Worm (Caenorhabditis elegans) whole organism, midembryonic: ENCODE measurements around the gene dyrb-1.

ENCODE experiments used
- T22C8.4 ChIP-seq: fragments of 200-800 bp; sonication (Bioruptor generic); IDR thresholded peaks from 2 replicates; pipeline ENCODE4 v1.3.6; 2022; ENCODE audit warnings: missing genetic modification characterization, missing compliant biosample characterization
- cog-1 ChIP-seq: sonication (generic microtip); optimal IDR thresholded peaks from 2 replicates; lab custom pipeline; 2016; ENCODE audit warnings: missing genetic modification characterization, missing compliant biosample characterization
- flt-1 ChIP-seq: fragments of 200-800 bp; sonication (Bioruptor generic); IDR thresholded peaks from 2 replicates; pipeline ENCODE4 v1.3.6; 2022; ENCODE audit warnings: missing genetic modification characterization, missing compliant biosample characterization
- klf-2 ChIP-seq: fragments of 200-800 bp; sonication (Bioruptor generic); conservative IDR thresholded peaks from 2 replicates; pipeline ENCODE4 v1.3.6; 2022; ENCODE audit warnings: missing genetic modification reagents, missing genetic modification characterization, missing compliant biosample characterization
- med-1 ChIP-seq: sonication (generic microtip); optimal IDR thresholded peaks from 2 replicates; lab custom pipeline; 2017; ENCODE audit warnings: missing genetic modification characterization, mild to moderate bottlenecking, missing compliant biosample characterization, antibody characterized with exemption, missing genetic modification reagents; ENCODE audit not compliant: insufficient read depth
- ref-1 ChIP-seq: fragments of 200-800 bp; sonication (Bioruptor generic); conservative IDR thresholded peaks from 2 replicates; pipeline ENCODE4 v1.3.6; 2022; ENCODE audit warnings: missing genetic modification reagents, missing genetic modification characterization, missing compliant biosample characterization
- tab-1 ChIP-seq: fragments of 200-800 bp; sonication (Bioruptor generic); IDR thresholded peaks from 2 replicates; pipeline ENCODE4 v1.3.6; 2022; ENCODE audit warnings: missing genetic modification characterization, missing compliant biosample characterization
- ztf-23 ChIP-seq: fragments of 200-800 bp; sonication (Bioruptor generic); IDR thresholded peaks from 2 replicates; pipeline ENCODE4 v1.3.6; 2022; ENCODE audit warnings: missing genetic modification reagents, missing genetic modification characterization, missing compliant biosample characterization
- ztf-29 ChIP-seq: fragments of 200-800 bp; sonication (Bioruptor generic); IDR thresholded peaks from 2 replicates; pipeline ENCODE4 v1.3.6; 2022; ENCODE audit warnings: missing genetic modification reagents, missing genetic modification characterization, missing compliant biosample characterization

dyrb-1 gene

ce11 chrII:9083093-9083492 lies 23.9 kb downstream of the dyrb-1 start, which contains the start of gene sysm-1:
Gene sysm-1, minus strand, starts transcription at chrII:9083193.
- TF ChIP-seq ztf-29 (GFP tag; lab: Robert Waterston, UW) = no peak
- TF ChIP-seq tab-1 = no peak
- TF ChIP-seq cog-1 = no peak
- no peak for TF ChIP-seq flt-1 (GFP tag; lab: Robert Waterston, UW)
- no peak for TF ChIP-seq T22C8.4 (GFP tag; lab: Robert Waterston, UW)
- no peak for TF ChIP-seq med-1 (GFP tag; lab: Kevin White, UChicago)
- TF ChIP-seq ztf-23 (GFP tag; lab: Robert Waterston, UW) = no peak
- no peak for TF ChIP-seq klf-2
- no peak for TF ChIP-seq ref-1

- TF ChIP-seq ztf-23 (GFP tag; lab: Robert Waterston, UW) = no peak
- TF ChIP-seq med-1 (GFP tag; lab: Kevin White, UChicago) = no peak
- no peak for TF ChIP-seq klf-2
- TF ChIP-seq flt-1 (GFP tag; lab: Robert Waterston, UW) = no peak
- TF ChIP-seq ref-1 = no peak
- no peak for TF ChIP-seq cog-1
- TF ChIP-seq T22C8.4 (GFP tag; lab: Robert Waterston, UW) = no peak
- TF ChIP-seq tab-1 = no peak
- no peak for TF ChIP-seq ztf-29 (GFP tag; lab: Robert Waterston, UW)
Observed at ce11 chrII:9078351-9078750, 28.6 kb downstream of the dyrb-1 start.

- TF ChIP-seq ztf-23 (GFP tag; lab: Robert Waterston, UW) (no peak), med-1 (GFP tag; lab: Kevin White, UChicago) (no peak), ztf-29 (GFP tag; lab: Robert Waterston, UW) (no peak), flt-1 (GFP tag; lab: Robert Waterston, UW) (no peak), cog-1 (no peak), klf-2 (no peak), tab-1 (no peak), T22C8.4 (GFP tag; lab: Robert Waterston, UW) (no peak), ref-1 (no peak)
Observed at ce11 chrII:9076098-9076879, 30.7 kb downstream of the dyrb-1 start.

ce11 chrII:9074492-9074891 lies 32.5 kb downstream of the dyrb-1 start:
- TF ChIP-seq ztf-29 (GFP tag; lab: Robert Waterston, UW) (no peak), cog-1 (no peak), T22C8.4 (GFP tag; lab: Robert Waterston, UW) (no peak), ztf-23 (GFP tag; lab: Robert Waterston, UW) (no peak), ref-1 (no peak)

- no peak for TF ChIP-seq tab-1
- TF ChIP-seq ztf-23 (GFP tag; lab: Robert Waterston, UW) = no peak
- TF ChIP-seq ref-1 = no peak
- no peak for TF ChIP-seq med-1 (GFP tag; lab: Kevin White, UChicago)
Observed at ce11 chrII:9072769-9073168, 34.2 kb downstream of the dyrb-1 start.

- TF ChIP-seq flt-1 (GFP tag; lab: Robert Waterston, UW) = no peak
- TF ChIP-seq ztf-29 (GFP tag; lab: Robert Waterston, UW) = no peak
- no peak for TF ChIP-seq ztf-23 (GFP tag; lab: Robert Waterston, UW)
- no peak for TF ChIP-seq med-1 (GFP tag; lab: Kevin White, UChicago)
- TF ChIP-seq klf-2 = no peak
- no peak for TF ChIP-seq ref-1
- no peak for TF ChIP-seq cog-1
- TF ChIP-seq T22C8.4 (GFP tag; lab: Robert Waterston, UW) = no peak
- TF ChIP-seq tab-1 = no peak
Observed at ce11 chrII:9070740-9071139, 36.2 kb downstream of the dyrb-1 start, which contains the start of gene T24B8.4. Gene T24B8.4, minus strand, starts transcription at chrII:9070840.

ce11 chrII:9069836-9070235 lies 37.1 kb downstream of the dyrb-1 start:
- TF ChIP-seq T22C8.4 (GFP tag; lab: Robert Waterston, UW) = no peak
- no peak for TF ChIP-seq ref-1
- TF ChIP-seq cog-1 = no peak
- no peak for TF ChIP-seq flt-1 (GFP tag; lab: Robert Waterston, UW)
- no peak for TF ChIP-seq ztf-23 (GFP tag; lab: Robert Waterston, UW)
- no peak for TF ChIP-seq klf-2
- no peak for TF ChIP-seq tab-1
- TF ChIP-seq med-1 (GFP tag; lab: Kevin White, UChicago) = no peak

ce11 chrII:9064437-9064836 lies 42.5 kb downstream of the dyrb-1 start:
- TF ChIP-seq cog-1 = no peak
- TF ChIP-seq T22C8.4 (GFP tag; lab: Robert Waterston, UW) = no peak
- no peak for TF ChIP-seq ztf-29 (GFP tag; lab: Robert Waterston, UW)
- no peak for TF ChIP-seq ztf-23 (GFP tag; lab: Robert Waterston, UW)
- TF ChIP-seq med-1 (GFP tag; lab: Kevin White, UChicago) = no peak
- no peak for TF ChIP-seq klf-2
- TF ChIP-seq flt-1 (GFP tag; lab: Robert Waterston, UW) = no peak
- TF ChIP-seq ref-1 = no peak
- no peak for TF ChIP-seq tab-1

ce11 chrII:9063350-9063749 lies 43.6 kb downstream of the dyrb-1 start:
- TF ChIP-seq T22C8.4 (GFP tag; lab: Robert Waterston, UW) (no peak), ref-1 (no peak), klf-2 (no peak), tab-1 (no peak), flt-1 (GFP tag; lab: Robert Waterston, UW) (no peak)

- no peak for TF ChIP-seq T22C8.4 (GFP tag; lab: Robert Waterston, UW)
- TF ChIP-seq med-1 (GFP tag; lab: Kevin White, UChicago) = no peak
- no peak for TF ChIP-seq ztf-29 (GFP tag; lab: Robert Waterston, UW)
- TF ChIP-seq tab-1 = no peak
- TF ChIP-seq ref-1 = no peak
- TF ChIP-seq ztf-23 (GFP tag; lab: Robert Waterston, UW) = no peak
- TF ChIP-seq flt-1 (GFP tag; lab: Robert Waterston, UW) = no peak
- no peak for TF ChIP-seq cog-1
- TF ChIP-seq klf-2 = no peak
Observed at ce11 chrII:9062261-9062948, 44.5 kb downstream of the dyrb-1 start.
